Fruit fly (Drosophila melanogaster) whole organism, embryonic: ENCODE results near the gene iav.

ENCODE experiments used
- B-H1 ChIP-seq: fragments of 200-800 bp; sonication (Bioruptor generic); IDR thresholded peaks from 3 replicates; pipeline ENCODE4 v1.3.6; 2022; ENCODE audit warnings: missing biosample characterization, missing genetic modification characterization
- BEAF-32 ChIP-seq: fragments of 200-800 bp; sonication (Bioruptor generic); optimal IDR thresholded peaks from 3 replicates; lab custom pipeline; 2017; ENCODE audit warnings: missing biosample characterization, missing genetic modification characterization, mild to moderate bottlenecking, moderate library complexity, missing genetic modification reagents
- CG13775 ChIP-seq: fragments of 200-800 bp; sonication (Bioruptor generic); optimal IDR thresholded peaks from 3 replicates; lab custom pipeline; 2017; ENCODE audit warnings: missing biosample characterization, mild to moderate bottlenecking, missing genetic modification characterization
- CG14050 ChIP-seq: fragments of 200-800 bp; sonication (Bioruptor generic); IDR thresholded peaks from 3 replicates; pipeline ENCODE4 v1.3.6; 2022; ENCODE audit warnings: missing biosample characterization, missing genetic modification characterization
- CG14441 ChIP-seq: fragments of 200-800 bp; sonication (Bioruptor generic); IDR thresholded peaks from 2 replicates; pipeline ENCODE4 v1.3.6; 2022; ENCODE audit warnings: missing biosample characterization, missing genetic modification characterization
- CG30431 ChIP-seq: fragments of 200-800 bp; sonication (Bioruptor generic); optimal IDR thresholded peaks from 2 replicates; lab custom pipeline; 2017; ENCODE audit warnings: missing biosample characterization, missing genetic modification characterization
- CG32772 ChIP-seq: fragments of 200-800 bp; sonication (Bioruptor generic); IDR thresholded peaks from 2 replicates; pipeline ENCODE4 v1.3.6; 2022; ENCODE audit warnings: missing biosample characterization, missing genetic modification characterization
- CG42726 ChIP-seq: fragments of 200-800 bp; sonication (Bioruptor generic); IDR thresholded peaks from 2 replicates; pipeline ENCODE4 v1.3.6; 2022; ENCODE audit warnings: missing biosample characterization, missing genetic modification characterization; ENCODE audit not compliant: partially characterized antibody
- CG6272 ChIP-seq: fragments of 200-800 bp; sonication (Bioruptor generic); IDR thresholded peaks from 2 replicates; pipeline ENCODE4 v1.3.6; 2022; ENCODE audit warnings: missing biosample characterization, missing genetic modification characterization
- CG6689 ChIP-seq: fragments of 200-800 bp; sonication (Bioruptor generic); IDR thresholded peaks from 2 replicates; pipeline ENCODE4 v1.3.6; 2022; ENCODE audit warnings: missing biosample characterization, missing genetic modification characterization
- CG7745 ChIP-seq: fragments of 200-800 bp; sonication (Bioruptor generic); optimal IDR thresholded peaks from 2 replicates; lab custom pipeline; 2018; ENCODE audit warnings: missing biosample characterization, mild to moderate bottlenecking, missing genetic modification characterization, moderate library complexity
- CG7839 ChIP-seq: fragments of 200-800 bp; sonication (Bioruptor generic); optimal IDR thresholded peaks from 3 replicates; lab custom pipeline; 2018; ENCODE audit warnings: missing biosample characterization, mild to moderate bottlenecking, missing genetic modification characterization, moderate library complexity
- CG7963 ChIP-seq: fragments of 200-800 bp; sonication (Bioruptor generic); IDR thresholded peaks from 3 replicates; pipeline ENCODE4 v1.3.6; 2022; ENCODE audit warnings: missing biosample characterization, missing genetic modification characterization; ENCODE audit not compliant: partially characterized antibody
- CG8359 ChIP-seq: fragments of 200-800 bp; sonication (Bioruptor generic); optimal IDR thresholded peaks from 2 replicates; lab custom pipeline; 2017; ENCODE audit warnings: missing biosample characterization, mild to moderate bottlenecking, missing genetic modification characterization, borderline replicate concordance
- Chrac-16 ChIP-seq: fragments of 200-800 bp; sonication (Bioruptor generic); optimal IDR thresholded peaks from 3 replicates; lab custom pipeline; 2016; ENCODE audit warnings: missing biosample characterization, missing genetic modification characterization
- D19A ChIP-seq: fragments of 200-800 bp; optimal IDR thresholded peaks from 3 replicates; lab custom pipeline; 2019; ENCODE audit warnings: missing biosample characterization, mild to moderate bottlenecking, missing genetic modification characterization, moderate library complexity
- Dek ChIP-seq: fragments of 200-800 bp; sonication (Bioruptor generic); optimal IDR thresholded peaks from 3 replicates; lab custom pipeline; 2019; ENCODE audit warnings: missing biosample characterization, mild to moderate bottlenecking, missing genetic modification characterization, moderate library complexity
- Doc2 ChIP-seq: fragments of 200-800 bp; sonication (Bioruptor generic); IDR thresholded peaks from 2 replicates; pipeline ENCODE4 v1.3.6; 2022; ENCODE audit warnings: missing biosample characterization, missing genetic modification characterization
- E2f1 ChIP-seq: fragments of 200-800 bp; sonication (Bioruptor generic); IDR thresholded peaks from 2 replicates; pipeline ENCODE4 v1.3.6; 2022; ENCODE audit warnings: missing biosample characterization, missing genetic modification characterization
- H15 ChIP-seq: fragments of 200-800 bp; sonication (Bioruptor generic); IDR thresholded peaks from 3 replicates; pipeline ENCODE4 v1.3.6; 2022; ENCODE audit warnings: missing biosample characterization, missing genetic modification characterization
- Max ChIP-seq: fragments of 200-800 bp; sonication (Bioruptor generic); optimal IDR thresholded peaks from 2 replicates; lab custom pipeline; 2016; ENCODE audit warnings: missing biosample characterization, mild to moderate bottlenecking, missing genetic modification characterization
- Mrtf ChIP-seq: fragments of 200-800 bp; sonication (Bioruptor generic); IDR thresholded peaks from 3 replicates; pipeline ENCODE4 v1.3.6; 2022; ENCODE audit warnings: missing biosample characterization, missing genetic modification characterization
- Myb ChIP-seq: fragments of 200-800 bp; sonication (Bioruptor generic); optimal IDR thresholded peaks from 2 replicates; lab custom pipeline; 2016; ENCODE audit warnings: missing biosample characterization, missing genetic modification characterization
- Optix ChIP-seq: fragments of 200-800 bp; sonication (Bioruptor generic); IDR thresholded peaks from 3 replicates; pipeline ENCODE4 v1.3.6; 2022; ENCODE audit warnings: missing biosample characterization, missing genetic modification characterization
- Sry-δ ChIP-seq: fragments of 200-800 bp; sonication (Bioruptor generic); optimal IDR thresholded peaks from 2 replicates; lab custom pipeline; 2016; ENCODE audit warnings: missing biosample characterization, missing genetic modification characterization
- TFAM ChIP-seq: fragments of 200-800 bp; sonication (Bioruptor generic); optimal IDR thresholded peaks from 2 replicates; lab custom pipeline; 2017; ENCODE audit warnings: missing biosample characterization, missing genetic modification characterization, inconsistent platforms
- bowl ChIP-seq: fragments of 200-800 bp; sonication (Bioruptor generic); IDR thresholded peaks from 2 replicates; pipeline ENCODE4 v1.3.6; 2022; ENCODE audit warnings: missing biosample characterization, missing genetic modification characterization
- cato ChIP-seq: fragments of 200-800 bp; sonication (Bioruptor generic); optimal IDR thresholded peaks from 2 replicates; lab custom pipeline; 2016; ENCODE audit warnings: missing biosample characterization, missing genetic modification characterization, borderline replicate concordance
- chinmo ChIP-seq: fragments of 200-800 bp; sonication (Bioruptor generic); IDR thresholded peaks from 4 replicates; pipeline ENCODE4 v1.3.6; 2022; ENCODE audit warnings: missing biosample characterization, missing genetic modification characterization; ENCODE audit not compliant: partially characterized antibody
- da ChIP-seq: fragments of 200-800 bp; sonication (Bioruptor generic); optimal IDR thresholded peaks from 2 replicates; lab custom pipeline; 2016; ENCODE audit warnings: missing biosample characterization, missing genetic modification characterization
- dimm ChIP-seq: fragments of 200-800 bp; sonication (Bioruptor generic); IDR thresholded peaks from 2 replicates; pipeline ENCODE4 v1.3.6; 2022; ENCODE audit warnings: missing biosample characterization, missing genetic modification characterization
- dm ChIP-seq: fragments of 200-800 bp; sonication (Bioruptor generic); optimal IDR thresholded peaks from 3 replicates; lab custom pipeline; 2016; ENCODE audit warnings: missing biosample characterization, missing genetic modification characterization
- dpn ChIP-seq, 2 experiments: fragments of 200-800 bp; sonication (Bioruptor generic); optimal IDR thresholded peaks; 3 replicates each; lab custom pipeline; 2016; ENCODE audit warnings: missing biosample characterization in 2 of 2, missing genetic modification characterization in 2 of 2
- emc ChIP-seq: fragments of 200-800 bp; sonication (Bioruptor generic); optimal IDR thresholded peaks from 2 replicates; lab custom pipeline; 2016; ENCODE audit warnings: missing biosample characterization, missing genetic modification characterization
- esg ChIP-seq: fragments of 200-800 bp; sonication (Bioruptor generic); conservative IDR thresholded peaks from 2 replicates; pipeline ENCODE4 v1.3.6; 2022; ENCODE audit warnings: missing biosample characterization, missing genetic modification characterization
- fd64A ChIP-seq: fragments of 200-800 bp; sonication (Bioruptor generic); optimal IDR thresholded peaks from 3 replicates; lab custom pipeline; 2018; ENCODE audit warnings: missing biosample characterization, mild to moderate bottlenecking, missing genetic modification characterization
- gt ChIP-seq: fragments of 200-800 bp; sonication (Bioruptor generic); IDR thresholded peaks from 2 replicates; pipeline ENCODE4 v1.3.6; 2022; ENCODE audit warnings: missing biosample characterization, missing genetic modification characterization
- hth ChIP-seq: fragments of >200 bp; optimal IDR thresholded peaks from 2 replicates; lab custom pipeline; 2017; ENCODE audit warnings: inconsistent platforms
- lola ChIP-seq, 3 experiments: fragments of >200 bp in 2 of 3; fragments of 200-800 bp in 1 of 3; sonication (Bioruptor generic) in 1 of 3; optimal IDR thresholded peaks; 2 replicates each; lab custom pipeline; 2017 to 2019; ENCODE audit warnings: missing biosample characterization in 3 of 3, missing genetic modification characterization in 3 of 3, mild to moderate bottlenecking in 1 of 3, moderate library complexity in 1 of 3
- phol ChIP-seq: fragments of 200-800 bp; sonication (Bioruptor generic); optimal IDR thresholded peaks from 3 replicates; lab custom pipeline; 2018; ENCODE audit warnings: missing biosample characterization, mild to moderate bottlenecking, missing genetic modification characterization, moderate library complexity
- psq ChIP-seq: fragments of 200-800 bp; sonication (Bioruptor generic); optimal IDR thresholded peaks from 2 replicates; lab custom pipeline; 2017; ENCODE audit warnings: missing biosample characterization, missing genetic modification characterization
- rib ChIP-seq: fragments of 200-800 bp; sonication (Bioruptor generic); IDR thresholded peaks from 2 replicates; pipeline ENCODE4 v1.3.6; 2022; ENCODE audit warnings: missing biosample characterization, missing genetic modification characterization
- sens ChIP-seq: fragments of 200-800 bp; sonication (Bioruptor generic); peaks from one replicate; lab custom pipeline; 2016; ENCODE audit warnings: missing biosample characterization, missing genetic modification characterization
- sens-2 ChIP-seq: fragments of 200-800 bp; sonication (Bioruptor generic); IDR thresholded peaks from 2 replicates; pipeline ENCODE4 v1.3.6; 2022; ENCODE audit warnings: missing biosample characterization, missing genetic modification characterization
- seq ChIP-seq: fragments of 200-800 bp; sonication (Bioruptor generic); IDR thresholded peaks from 2 replicates; pipeline ENCODE4 v1.3.6; 2022; ENCODE audit warnings: missing biosample characterization, missing genetic modification characterization
- slp2 ChIP-seq: fragments of 200-800 bp; sonication (Bioruptor generic); optimal IDR thresholded peaks from 2 replicates; lab custom pipeline; 2016; ENCODE audit warnings: missing biosample characterization, missing genetic modification characterization
- sna ChIP-seq: fragments of 200-800 bp; sonication (Bioruptor generic); IDR thresholded peaks from 2 replicates; pipeline ENCODE4 v1.3.6; 2022; ENCODE audit warnings: missing biosample characterization, missing genetic modification characterization; ENCODE audit not compliant: partially characterized antibody
- unc-4 ChIP-seq: fragments of 200-800 bp; sonication (Bioruptor generic); IDR thresholded peaks from 2 replicates; pipeline ENCODE4 v1.3.6; 2022; ENCODE audit warnings: missing biosample characterization, missing genetic modification characterization; ENCODE audit not compliant: partially characterized antibody
- wek ChIP-seq: fragments of 200-800 bp; sonication (Bioruptor generic); optimal IDR thresholded peaks from 3 replicates; lab custom pipeline; 2018; ENCODE audit warnings: missing biosample characterization, mild to moderate bottlenecking, missing genetic modification characterization, moderate library complexity

Gene iav

dm6 chrX:6867175-6868023 is 53.6 kb downstream of the iav start, which contains the start of gene CG14434 (continued):
- TF ChIP-seq bowl (GFP tag; lab: Robert Waterston, UW) (no peak), BEAF-32 (GFP tag; lab: Kevin White, UChicago) (no peak), CG7839 (tag; lab: Kevin White, UChicago) (peak; percentile 89), cato (GFP tag; lab: Kevin White, UChicago) (peak; percentile 71), CG32772 (GFP tag; lab: Robert Waterston, UW) (0 out of 2 replicates have a peak, but pooled peaks have one; percentile 44), fd64A (no peak), Myb (GFP tag; lab: Kevin White, UChicago) (peak; percentile 42), Doc2 (no peak), lola (GFP tag; optimal IDR thresholded peaks at IDR 0.05; lab: Kevin White, UChicago) (peak in 2 of 3 experiments; percentile 14 to 94), psq (GFP tag; lab: Kevin White, UChicago) (no peak), sens (GFP tag; lab: Kevin White, UChicago) (peak; percentile 97), slp2 (GFP tag; lab: Kevin White, UChicago) (peak; percentile 56), dimm (no peak), rib (GFP tag; lab: Robert Waterston, UW) (peak; percentile 60; the same call in 1 of the 2 replicates), Mrtf (GFP tag; lab: Robert Waterston, UW) (no peak), TFAM (no peak), CG13775 (peak; percentile 88), sens-2 (no peak), seq (GFP tag; lab: Robert Waterston, UW) (no peak), chinmo (GFP tag; lab: Robert Waterston, UW) (peak; percentile 61; the same call in 1 of the 4 replicates), CG6689 (peak; percentile 72), CG14050 (peak; percentile 31; the same call in 2 of the 3 replicates), Chrac-16 (GFP tag; lab: Kevin White, UChicago) (peak; percentile 65), CG7745 (tag; lab: Kevin White, UChicago) (no peak), CG6272 (GFP tag; lab: Robert Waterston, UW) (no peak), CG7963 (no peak), H15 (no peak; the same call in 1 of the 3 replicates), Max (GFP tag; lab: Kevin White, UChicago) (peak; percentile 76), Dek (peak; percentile 40), hth (lab: Kevin White, UChicago) (no peak), CG42726 (GFP tag; lab: Robert Waterston, UW) (no peak), dm (GFP tag; lab: Kevin White, UChicago) (no peak), gt (no peak), B-H1 (peak; percentile 13; the same call in 2 of the 3 replicates), wek (GFP tag; lab: Kevin White, UChicago) (no peak), CG30431 (GFP tag; lab: Kevin White, UChicago) (peak; percentile 77), Sry-δ (no peak), CG14441 (GFP tag; lab: Robert Waterston, UW) (peak; percentile 22; the same call in 1 of the 2 replicates), CG8359 (GFP tag; lab: Kevin White, UChicago) (peak; percentile 26), da (GFP tag; lab: Kevin White, UChicago) (no peak), Optix (GFP tag; lab: Robert Waterston, UW) (no peak), esg (peak; percentile 51; the same call in 1 of the 2 replicates), E2f1 (peak; percentile 29), unc-4 (GFP tag; lab: Robert Waterston, UW) (no peak), dpn (GFP tag; optimal IDR thresholded peaks at IDR 0.05; lab: Kevin White, UChicago) (peak; percentile 64 to 76), emc (GFP tag; lab: Kevin White, UChicago) (no peak), D19A (tag; lab: Kevin White, UChicago) (peak; percentile 75), sna (no peak), phol (tag; lab: Kevin White, UChicago) (peak; percentile 88)
